Fruit fly (Drosophila melanogaster) whole organism, prepupa: ENCODE results near the gene CG14420.

Experiments used
- CG10669 ChIP-seq: fragments of 200-800 bp; sonication (Bioruptor generic); optimal IDR thresholded peaks from 3 replicates; lab custom pipeline; 2018; ENCODE audit warnings: missing biosample characterization, mild to moderate bottlenecking, missing genetic modification characterization, moderate library complexity
- CG11294 ChIP-seq: fragments of 200-800 bp; sonication (Bioruptor generic); IDR thresholded peaks from 2 replicates; pipeline ENCODE4 v1.3.6; 2022; ENCODE audit warnings: missing biosample characterization, missing genetic modification characterization
- CG11762 ChIP-seq: fragments of 200-800 bp; sonication (Bioruptor generic); optimal IDR thresholded peaks from 3 replicates; lab custom pipeline; 2016; ENCODE audit warnings: missing biosample characterization, missing genetic modification characterization; ENCODE audit not compliant: insufficient read depth
- CG16779 ChIP-seq: fragments of 200-800 bp; sonication (Bioruptor generic); optimal IDR thresholded peaks from 3 replicates; lab custom pipeline; 2017; ENCODE audit warnings: missing biosample characterization, mild to moderate bottlenecking, missing genetic modification characterization
- CG3032 ChIP-seq: fragments of 200-800 bp; optimal IDR thresholded peaks from 2 replicates; lab custom pipeline; 2019; ENCODE audit warnings: missing biosample characterization, mild to moderate bottlenecking, missing genetic modification characterization, moderate library complexity
- CG31627 ChIP-seq: fragments of 200-800 bp; sonication (Bioruptor generic); optimal IDR thresholded peaks from 3 replicates; lab custom pipeline; 2016; ENCODE audit warnings: missing biosample characterization, missing genetic modification characterization
- CG32006 ChIP-seq: fragments of 200-800 bp; sonication (Bioruptor generic); optimal IDR thresholded peaks from 3 replicates; lab custom pipeline; 2017; ENCODE audit warnings: missing biosample characterization, mild to moderate bottlenecking, missing genetic modification characterization
- CG4318 ChIP-seq: fragments of 200-800 bp; sonication (Bioruptor generic); optimal IDR thresholded peaks from 3 replicates; lab custom pipeline; 2017; ENCODE audit warnings: missing biosample characterization, mild to moderate bottlenecking, missing genetic modification characterization
- CG6163 ChIP-seq: fragments of 200-800 bp; sonication (Bioruptor generic); IDR thresholded peaks from 3 replicates; pipeline ENCODE4 v1.3.6; 2022; ENCODE audit warnings: missing biosample characterization, missing genetic modification characterization
- CG6276 ChIP-seq: fragments of 200-800 bp; sonication (Bioruptor generic); optimal IDR thresholded peaks from 2 replicates; lab custom pipeline; 2017; ENCODE audit warnings: missing biosample characterization, mild to moderate bottlenecking, missing genetic modification characterization
- CG6792 ChIP-seq: fragments of 200-800 bp; sonication (Bioruptor generic); optimal IDR thresholded peaks from 3 replicates; lab custom pipeline; 2016; ENCODE audit warnings: missing biosample characterization, missing genetic modification characterization
- CG6808 ChIP-seq: fragments of 200-800 bp; sonication (Bioruptor generic); optimal IDR thresholded peaks from 3 replicates; lab custom pipeline; 2017; ENCODE audit warnings: missing biosample characterization, missing genetic modification characterization, mild to moderate bottlenecking, moderate library complexity, missing genetic modification reagents
- CG8119 ChIP-seq: fragments of 200-800 bp; sonication (Bioruptor generic); IDR thresholded peaks from 3 replicates; pipeline ENCODE4 v1.3.6; 2022; ENCODE audit warnings: missing biosample characterization, missing genetic modification characterization
- CG9139 ChIP-seq: fragments of 200-800 bp; sonication (Bioruptor generic); optimal IDR thresholded peaks from 3 replicates; lab custom pipeline; 2017; ENCODE audit warnings: missing biosample characterization, mild to moderate bottlenecking, missing genetic modification characterization
- Eip75B ChIP-seq: fragments of 200-800 bp; sonication (Bioruptor generic); optimal IDR thresholded peaks from 3 replicates; lab custom pipeline; 2016; ENCODE audit warnings: missing biosample characterization, missing genetic modification characterization
- Eip78C ChIP-seq: fragments of 200-800 bp; sonication (Bioruptor generic); peaks from one replicate; lab custom pipeline; 2016; ENCODE audit warnings: missing biosample characterization, missing genetic modification characterization
- Eip93F ChIP-seq: fragments of 200-800 bp; sonication (Bioruptor generic); optimal IDR thresholded peaks from 2 replicates; lab custom pipeline; 2016; ENCODE audit warnings: missing biosample characterization, mild to moderate bottlenecking, missing genetic modification characterization
- Ets21C ChIP-seq: fragments of 200-800 bp; sonication (Bioruptor generic); optimal IDR thresholded peaks from 3 replicates; lab custom pipeline; 2016; ENCODE audit warnings: missing biosample characterization, missing genetic modification characterization
- Ets96B ChIP-seq: fragments of 200-800 bp; optimal IDR thresholded peaks from 2 replicates; lab custom pipeline; 2019; ENCODE audit warnings: missing biosample characterization, mild to moderate bottlenecking, missing genetic modification characterization, moderate library complexity
- Hr38 ChIP-seq: sonication (Bioruptor generic); optimal IDR thresholded peaks from 2 replicates; lab custom pipeline; 2016; ENCODE audit warnings: missing biosample characterization, missing genetic modification characterization
- Hr39 ChIP-seq: fragments of 200-800 bp; sonication (Bioruptor generic); optimal IDR thresholded peaks from 2 replicates; lab custom pipeline; 2016; ENCODE audit warnings: missing biosample characterization, missing genetic modification characterization
- Lpt ChIP-seq: fragments of 200-800 bp; sonication (Bioruptor generic); optimal IDR thresholded peaks from 3 replicates; lab custom pipeline; 2016; ENCODE audit warnings: missing biosample characterization, missing genetic modification characterization
- Smox ChIP-seq: fragments of 200-800 bp; sonication (Bioruptor generic); optimal IDR thresholded peaks from 3 replicates; lab custom pipeline; 2016; ENCODE audit warnings: missing biosample characterization, missing genetic modification characterization
- Sox102F ChIP-seq: fragments of 200-800 bp; sonication (Bioruptor generic); optimal IDR thresholded peaks from 2 replicates; lab custom pipeline; 2016; ENCODE audit warnings: missing biosample characterization, mild to moderate bottlenecking, missing genetic modification characterization
- cyc ChIP-seq: fragments of 200-800 bp; sonication (Bioruptor generic); optimal IDR thresholded peaks from 3 replicates; lab custom pipeline; 2016; ENCODE audit warnings: missing biosample characterization, missing genetic modification characterization
- dac ChIP-seq: fragments of 200-800 bp; sonication (Bioruptor generic); optimal IDR thresholded peaks from 2 replicates; lab custom pipeline; 2017; ENCODE audit warnings: missing biosample characterization, mild to moderate bottlenecking, missing genetic modification characterization
- dsx ChIP-seq: fragments of 200-800 bp; optimal IDR thresholded peaks from 3 replicates; lab custom pipeline; 2019; ENCODE audit warnings: missing biosample characterization, mild to moderate bottlenecking, missing genetic modification characterization, moderate library complexity; ENCODE audit not compliant: poor library complexity, severe bottlenecking
- esn ChIP-seq: fragments of 200-800 bp; sonication (Bioruptor generic); optimal IDR thresholded peaks from 2 replicates; lab custom pipeline; 2016; ENCODE audit warnings: missing biosample characterization, mild to moderate bottlenecking, missing genetic modification characterization, moderate library complexity
- fd59A ChIP-seq: fragments of 200-800 bp; sonication (Bioruptor generic); optimal IDR thresholded peaks from 2 replicates; lab custom pipeline; 2017; ENCODE audit warnings: missing biosample characterization, mild to moderate bottlenecking, missing genetic modification characterization, missing genetic modification reagents
- fd85E ChIP-seq: fragments of 200-800 bp; sonication (Bioruptor generic); optimal IDR thresholded peaks from 3 replicates; lab custom pipeline; 2016; ENCODE audit warnings: missing biosample characterization, missing genetic modification characterization
- fkh ChIP-seq: fragments of 200-800 bp; sonication (Bioruptor generic); optimal IDR thresholded peaks from 3 replicates; lab custom pipeline; 2017; ENCODE audit warnings: missing biosample characterization, mild to moderate bottlenecking, missing genetic modification characterization, moderate library complexity
- lz ChIP-seq: fragments of 200-800 bp; sonication (Bioruptor generic); optimal IDR thresholded peaks from 3 replicates; lab custom pipeline; 2016; ENCODE audit warnings: missing biosample characterization, missing genetic modification characterization
- net ChIP-seq: fragments of 200-800 bp; sonication (Bioruptor generic); optimal IDR thresholded peaks from 3 replicates; lab custom pipeline; 2016; ENCODE audit warnings: missing biosample characterization, missing genetic modification characterization
- salr ChIP-seq, 2 experiments: fragments of 200-800 bp; sonication (Bioruptor generic); optimal IDR thresholded peaks; 3 replicates each; lab custom pipeline; 2016 to 2018; ENCODE audit warnings: missing biosample characterization in 2 of 2, missing genetic modification characterization in 2 of 2, mild to moderate bottlenecking in 1 of 2
- spab ChIP-seq: fragments of 200-800 bp; sonication (Bioruptor generic); optimal IDR thresholded peaks from 2 replicates; lab custom pipeline; 2017; ENCODE audit warnings: missing biosample characterization, mild to moderate bottlenecking, missing genetic modification characterization, missing genetic modification reagents
- ss ChIP-seq, 2 experiments: fragments of 200-800 bp; sonication (Bioruptor generic); optimal IDR thresholded peaks; 2 replicates in 1 of 2; 3 replicates in 1 of 2; lab custom pipeline; 2017 to 2018; ENCODE audit warnings: mild to moderate bottlenecking in 2 of 2, missing biosample characterization in 2 of 2, missing genetic modification characterization in 2 of 2, moderate library complexity in 1 of 2
- topi ChIP-seq: fragments of 200-800 bp; sonication (Bioruptor generic); optimal IDR thresholded peaks from 3 replicates; lab custom pipeline; 2016; ENCODE audit warnings: missing biosample characterization, missing genetic modification characterization
- vri ChIP-seq: fragments of 200-800 bp; sonication (Bioruptor generic); optimal IDR thresholded peaks from 3 replicates; lab custom pipeline; 2016; ENCODE audit warnings: missing biosample characterization, mild to moderate bottlenecking, missing genetic modification characterization

CG14420 gene

dm6 chrX:2927158-2927557 lies 11.5 kb upstream of the CG14420 start, which contains the start of gene CG14424:
TSS of gene CG14424 (minus strand) at chrX:2927258.
- no peak for TF ChIP-seq Lpt (GFP tag; lab: Kevin White, UChicago)
- no peak for TF ChIP-seq Eip75B (GFP tag; lab: Kevin White, UChicago)
- TF ChIP-seq, all 60 proteins: peak for 0

dm6 chrX:2929496-2929895 lies 9.2 kb upstream of the CG14420 start, which contains the start of gene CG32793:
TSS of gene CG32793 (plus strand) at chrX:2929796.
- TF ChIP-seq CG11294 (GFP tag; lab: Robert Waterston, UW) (no peak), fd59A (no peak), CG6792 (GFP tag; lab: Kevin White, UChicago) (no peak), Ets96B (no peak), Hr39 (no peak)

- no peak for TF ChIP-seq CG8119 (GFP tag; lab: Robert Waterston, UW)
These were observed 3.8 kb upstream of the CG14420 start, which contains the start of gene CG3592 for dm6 chrX:2934827-2935226. TSS of gene CG3592 (plus strand) at chrX:2935127.

dm6 chrX:2936727-2937126 lies 1.9 kb upstream of the CG14420 start, which contains the start of gene CG3598:
TSS of gene CG3598 (plus strand) at chrX:2937027.
- no peak for TF ChIP-seq CG6792 (GFP tag; lab: Kevin White, UChicago)
- TF ChIP-seq vri = no peak
- TF ChIP-seq CG32006 = no peak
- TF ChIP-seq topi = no peak
- TF ChIP-seq lz (GFP tag; lab: Kevin White, UChicago) = no peak
- TF ChIP-seq net (GFP tag; lab: Kevin White, UChicago) = no peak
- TF ChIP-seq Smox (GFP tag; lab: Kevin White, UChicago) = no peak
- TF ChIP-seq Eip78C = no peak
- no peak for TF ChIP-seq CG6276
- no peak for TF ChIP-seq Sox102F
- TF ChIP-seq Ets21C = no peak
- no peak for TF ChIP-seq CG4318
- no peak for TF ChIP-seq dac (GFP tag; lab: Kevin White, UChicago)

dm6 chrX:2941108-2941507 lies 2.5 kb downstream of the CG14420 start, which contains the start of gene CG14421:
TSS of gene CG14421 (plus strand) at chrX:2941408.
- TF ChIP-seq salr (GFP tag; optimal IDR thresholded peaks at IDR 0.05; lab: Kevin White, UChicago) = no peak
- TF ChIP-seq vri = no peak
- no peak for TF ChIP-seq fkh (GFP tag; lab: Kevin White, UChicago)
- TF ChIP-seq CG31627 (GFP tag; lab: Kevin White, UChicago) = no peak
- TF ChIP-seq CG9139 (GFP tag; lab: Kevin White, UChicago) = no peak
- TF ChIP-seq Lpt (GFP tag; lab: Kevin White, UChicago) = no peak
- TF ChIP-seq CG16779 (tag; lab: Kevin White, UChicago) = no peak
- no peak for TF ChIP-seq esn (GFP tag; lab: Kevin White, UChicago)
- no peak for TF ChIP-seq cyc (GFP tag; lab: Kevin White, UChicago)
- no peak for TF ChIP-seq ss (GFP tag; optimal IDR thresholded peaks at IDR 0.05; lab: Kevin White, UChicago)
- TF ChIP-seq Eip78C = no peak
- TF ChIP-seq CG6163 = no peak
- no peak for TF ChIP-seq CG10669 (GFP tag; lab: Kevin White, UChicago)

- TF ChIP-seq fd59A = no peak
- no peak for TF ChIP-seq Eip75B (GFP tag; lab: Kevin White, UChicago)
- no peak for TF ChIP-seq CG6808 (GFP tag; lab: Kevin White, UChicago)
- no peak for TF ChIP-seq Eip93F (GFP tag; lab: Kevin White, UChicago)
- no peak for TF ChIP-seq spab (GFP tag; lab: Kevin White, UChicago)
- TF ChIP-seq Hr38 = no peak
- no peak for TF ChIP-seq cyc (GFP tag; lab: Kevin White, UChicago)
- TF ChIP-seq lz (GFP tag; lab: Kevin White, UChicago) = no peak
- no peak for TF ChIP-seq CG3032 (tag; lab: Kevin White, UChicago)
- TF ChIP-seq salr (GFP tag; optimal IDR thresholded peaks at IDR 0.05; lab: Kevin White, UChicago) = no peak
- TF ChIP-seq fd85E (GFP tag; lab: Kevin White, UChicago) = no peak
- TF ChIP-seq CG6792 (GFP tag; lab: Kevin White, UChicago) = no peak
- TF ChIP-seq CG11762 (GFP tag; lab: Kevin White, UChicago) = no peak
- no peak for TF ChIP-seq Sox102F
- TF ChIP-seq dsx = no peak
- TF ChIP-seq net (GFP tag; lab: Kevin White, UChicago) = no peak
- TF ChIP-seq CG32006 = no peak
These were observed 4.4 kb downstream of the CG14420 start, which contains the start of gene CG14422 for dm6 chrX:2943086-2943485. TSS of gene CG14422 (plus strand) at chrX:2943386.
